Worm (Caenorhabditis elegans) whole organism, midembryonic: Measurements from ENCODE around the gene gsnl-1.

Experiments used
- cog-1 ChIP-seq: sonication (generic microtip); optimal IDR thresholded peaks from 2 replicates; lab custom pipeline; 2016; ENCODE audit warnings: missing genetic modification characterization, missing compliant biosample characterization
- flt-1 ChIP-seq: fragments of 200-800 bp; sonication (Bioruptor generic); IDR thresholded peaks from 2 replicates; pipeline ENCODE4 v1.3.6; 2022; ENCODE audit warnings: missing genetic modification characterization, missing compliant biosample characterization
- ref-1 ChIP-seq: fragments of 200-800 bp; sonication (Bioruptor generic); conservative IDR thresholded peaks from 2 replicates; pipeline ENCODE4 v1.3.6; 2022; ENCODE audit warnings: missing genetic modification reagents, missing genetic modification characterization, missing compliant biosample characterization
- tab-1 ChIP-seq: fragments of 200-800 bp; sonication (Bioruptor generic); IDR thresholded peaks from 2 replicates; pipeline ENCODE4 v1.3.6; 2022; ENCODE audit warnings: missing genetic modification characterization, missing compliant biosample characterization
- ztf-23 ChIP-seq: fragments of 200-800 bp; sonication (Bioruptor generic); IDR thresholded peaks from 2 replicates; pipeline ENCODE4 v1.3.6; 2022; ENCODE audit warnings: missing genetic modification reagents, missing genetic modification characterization, missing compliant biosample characterization
- ztf-29 ChIP-seq: fragments of 200-800 bp; sonication (Bioruptor generic); IDR thresholded peaks from 2 replicates; pipeline ENCODE4 v1.3.6; 2022; ENCODE audit warnings: missing genetic modification reagents, missing genetic modification characterization, missing compliant biosample characterization

ce11 chrV:9465529-9465928 is 31.3 kb upstream of the gsnl-1 start:
- no peak for TF ChIP-seq flt-1 (GFP tag; lab: Robert Waterston, UW)
- TF ChIP-seq ztf-29, result no peak
- no peak for TF ChIP-seq ref-1 (GFP tag; lab: Robert Waterston, UW)
- TF ChIP-seq cog-1 (tag; lab: Kevin White, UChicago), result no peak
- TF ChIP-seq tab-1 (GFP tag; lab: Robert Waterston, UW), result no peak
- TF ChIP-seq ztf-23 (GFP tag; lab: Robert Waterston, UW), result no peak
